Worm (Caenorhabditis elegans): ENCODE data around the gene F56D6.8.

DNA sequence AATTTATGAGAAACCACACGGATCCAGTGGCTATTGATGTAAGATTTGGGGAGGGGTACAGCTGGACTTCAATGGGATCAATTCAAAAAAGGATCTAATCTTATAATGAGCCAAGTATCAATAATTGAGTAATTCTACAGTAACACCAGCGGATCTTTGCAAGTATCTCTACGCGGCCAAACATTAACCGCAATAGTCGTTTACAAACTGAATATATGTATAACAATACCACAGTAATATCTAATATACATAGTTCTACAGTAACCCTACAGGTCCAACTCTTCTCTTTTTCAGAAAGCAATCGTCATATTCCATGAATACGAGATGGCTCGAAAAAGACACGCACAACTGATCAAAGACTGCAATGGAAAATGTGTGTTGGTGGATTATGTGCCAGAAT, 2.2 kb downstream of the F56D6.8 start, which contains the start of gene F56D6.9:
- TF ChIP-seq nhr-28 (tag; optimal IDR thresholded peaks at IDR 0.05) (no peak), ceh-43 (GFP tag; optimal IDR thresholded peaks at IDR 0.05) (no peak), blmp-1 (tag; optimal IDR thresholded peaks at IDR 0.05) (no peak), unc-62 (GFP tag; optimal IDR thresholded peaks at IDR 0.05) (no peak), mep-1 (tag; optimal IDR thresholded peaks at IDR 0.05) (no peak), mab-5 (tag; optimal IDR thresholded peaks at IDR 0.05) (no peak), mls-2 (tag; optimal IDR thresholded peaks at IDR 0.05) (no peak), tbx-8 (GFP tag; optimal IDR thresholded peaks at IDR 0.05) (no peak), unc-39 (tag; optimal IDR thresholded peaks at IDR 0.05) (no peak), ztf-11 (tag; optimal IDR thresholded peaks at IDR 0.05) (no peak), pha-4 (tag; optimal IDR thresholded peaks at IDR 0.05) (no peak)

Measured in whole organism, mixed stage, embryonic.